Fruit fly (Drosophila melanogaster): ENCODE measurements around the gene Lsp1beta.

DNA sequence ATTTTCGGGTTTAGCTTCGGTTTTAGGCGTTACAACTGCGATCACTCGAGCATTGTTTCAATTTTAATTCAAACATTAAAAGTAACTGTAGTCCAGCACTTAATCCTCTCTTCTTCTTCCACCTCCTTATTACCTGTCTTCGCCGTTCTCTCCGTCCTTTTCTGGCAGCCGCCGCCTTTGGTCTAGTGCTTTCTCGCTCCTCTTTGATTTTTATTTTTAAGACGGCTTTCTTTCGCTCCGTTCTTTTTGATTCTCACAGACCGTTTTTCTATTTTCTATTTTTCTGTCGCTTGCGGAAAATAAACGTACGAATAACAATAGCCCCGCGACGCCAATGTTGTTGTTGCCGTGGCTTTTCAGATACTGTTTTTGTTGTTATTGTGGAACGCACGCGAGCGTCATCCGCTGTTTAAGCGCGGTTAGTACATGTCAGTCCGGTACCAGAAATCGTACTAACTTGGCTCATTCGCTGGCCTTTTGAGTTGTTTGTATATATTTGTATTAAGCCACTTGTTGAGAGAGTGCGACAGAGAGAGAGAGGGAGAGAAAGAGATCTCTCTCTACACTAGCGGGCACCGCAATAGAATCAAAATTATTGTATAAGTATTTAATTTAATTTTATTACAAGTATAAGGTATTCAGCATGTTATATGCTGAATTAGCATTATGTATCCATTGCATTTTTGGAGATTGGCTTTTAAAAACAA lies 30.2 kb upstream of the Lsp1beta start, which contains the start of gene aru:
- TF ChIP-seq Eip93F (GFP tag; optimal IDR thresholded peaks at IDR 0.05) (no peak), Sox102F (GFP tag; optimal IDR thresholded peaks at IDR 0.05) (peak; percentile 53), Eip75B (GFP tag; optimal IDR thresholded peaks at IDR 0.05) (no peak), net (GFP tag; optimal IDR thresholded peaks at IDR 0.05) (peak; percentile 10), CG10669 (GFP tag; optimal IDR thresholded peaks at IDR 0.05) (peak; percentile 29), Hr4 (GFP tag; optimal IDR thresholded peaks at IDR 0.05) (peak; percentile 37), CG8319 (GFP tag; optimal IDR thresholded peaks at IDR 0.05) (no peak), Met (GFP tag; optimal IDR thresholded peaks at IDR 0.05) (peak; percentile 41), dsx (GFP tag; optimal IDR thresholded peaks at IDR 0.05; ENCODE audit: poor library complexity, severe bottlenecking) (no peak)
